Fruit fly (Drosophila melanogaster) whole organism, adult: ENCODE measurements around the gene CG18731.
A peak's percentile ranks its signal among the peaks of the same experiment; 100 is the strongest.

Experiments used
- CG12768 ChIP-seq: fragments of 200-800 bp; sonication (Bioruptor generic); optimal IDR thresholded peaks from 2 replicates; lab custom pipeline; 2017; ENCODE audit warnings: missing biosample characterization, missing genetic modification characterization, mild to moderate bottlenecking, moderate library complexity, missing genetic modification reagents
- CG14711 ChIP-seq: fragments of 200-800 bp; sonication (Bioruptor generic); optimal IDR thresholded peaks from 2 replicates; lab custom pipeline; 2018; ENCODE audit warnings: missing biosample characterization, mild to moderate bottlenecking, missing genetic modification characterization, moderate library complexity
- CG5204 ChIP-seq: fragments of 200-800 bp; sonication (Bioruptor generic); optimal IDR thresholded peaks from 2 replicates; lab custom pipeline; 2016; ENCODE audit warnings: missing biosample characterization, missing genetic modification characterization
- CG7045 ChIP-seq: fragments of 200-800 bp; sonication (Bioruptor generic); optimal IDR thresholded peaks from 2 replicates; lab custom pipeline; 2017; ENCODE audit warnings: missing biosample characterization, mild to moderate bottlenecking, missing genetic modification characterization
- Crg-1 ChIP-seq: fragments of 200-800 bp; sonication (Bioruptor generic); optimal IDR thresholded peaks from 2 replicates; lab custom pipeline; 2016; ENCODE audit warnings: missing biosample characterization, missing genetic modification characterization
- cic ChIP-seq: fragments of 200-800 bp; sonication (Bioruptor generic); optimal IDR thresholded peaks from 2 replicates; lab custom pipeline; 2017; ENCODE audit warnings: missing biosample characterization, mild to moderate bottlenecking, missing genetic modification characterization, moderate library complexity
- kay ChIP-seq: fragments of 200-800 bp; sonication (Bioruptor generic); peaks from one replicate; lab custom pipeline; 2016; ENCODE audit warnings: missing biosample characterization, missing genetic modification characterization, borderline replicate concordance

DNA sequence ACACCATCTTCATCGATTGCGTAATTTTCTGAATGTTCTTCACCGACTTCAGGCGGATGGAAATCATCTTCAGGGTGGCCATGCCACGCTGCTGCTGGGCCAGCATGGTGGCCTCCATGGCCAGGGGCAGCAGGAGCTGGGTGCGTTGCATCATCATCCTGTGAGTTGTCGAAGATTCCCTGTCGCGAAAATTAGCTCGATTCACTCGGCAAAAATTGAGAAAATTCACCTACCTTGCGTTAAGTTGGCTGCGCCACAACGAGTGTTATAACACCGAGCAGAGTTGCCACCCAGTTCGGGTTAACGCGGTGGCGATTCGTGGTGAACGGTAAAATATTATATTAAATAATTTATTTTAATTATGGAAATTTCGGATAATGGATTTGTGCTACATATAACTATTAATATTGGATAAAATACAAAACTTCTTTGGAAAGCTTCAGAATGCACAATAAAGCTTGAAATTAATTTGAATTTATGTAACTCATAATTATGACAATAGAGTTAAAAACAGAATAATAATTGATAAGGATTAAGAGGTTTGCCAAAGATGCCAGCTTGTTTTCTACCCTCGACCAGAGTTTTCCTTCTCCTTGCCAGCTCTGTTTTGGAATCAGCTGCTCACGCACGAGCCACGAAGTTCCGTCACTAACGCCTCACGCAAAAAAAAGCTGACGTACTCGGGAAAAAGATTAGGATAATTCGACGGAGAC, 23.9 kb downstream of the CG18731 start, which contains the start of the genes ATPsyngamma and yata:
- TF ChIP-seq CG7045 (GFP tag; lab: Kevin White, UChicago): peak; percentile 28
- TF ChIP-seq CG14711: peak; percentile 82
- no peak for TF ChIP-seq CG5204 (GFP tag; lab: Kevin White, UChicago)
- TF ChIP-seq cic (GFP tag; lab: Kevin White, UChicago): no peak
- no peak for TF ChIP-seq kay (GFP tag; lab: Kevin White, UChicago)
- no peak for TF ChIP-seq Crg-1
- no peak for TF ChIP-seq CG12768 (GFP tag; lab: Kevin White, UChicago)
